Worm (Caenorhabditis elegans): ENCODE measurements around the gene F41G3.18.

Gene F41G3.18

DNA sequence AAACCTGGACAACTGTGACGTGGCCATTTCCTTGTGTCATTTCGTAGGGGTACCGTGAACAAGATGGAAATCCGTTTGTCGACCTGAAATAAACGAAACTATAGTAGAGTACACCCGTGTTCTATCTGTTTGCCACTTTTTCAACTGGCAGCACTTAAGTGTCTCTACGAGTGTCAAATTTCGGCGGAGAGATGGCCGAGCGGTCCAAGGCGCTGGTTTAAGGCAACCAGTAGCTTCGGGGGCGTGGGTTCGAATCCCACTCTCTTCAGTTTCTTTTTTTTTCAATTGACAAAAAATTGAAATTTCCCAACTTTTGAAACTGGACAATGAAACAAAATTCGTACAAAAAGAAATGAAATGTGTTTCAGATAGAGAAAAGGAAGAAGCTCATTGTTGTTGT, 46.5 kb upstream of the F41G3.18 start (continued):
- no peak for TF ChIP-seq tbx-9 (tag; optimal IDR thresholded peaks at IDR 0.05; ENCODE audit: borderline replicate concordance)
- no peak for TF ChIP-seq Y53G8AR.9 (GFP tag; conservative IDR thresholded peaks at IDR 0.05)
- no peak for TF ChIP-seq hlh-26 (GFP tag; conservative IDR thresholded peaks at IDR 0.05)
- no peak for TF ChIP-seq mel-28 (tag; optimal IDR thresholded peaks at IDR 0.05; ENCODE audit: borderline replicate concordance)
- peak; percentile 41 for TF ChIP-seq D2030.7 (GFP tag; IDR thresholded peaks at IDR 0.05)
- no peak for TF ChIP-seq nhr-179 (tag; optimal IDR thresholded peaks at IDR 0.05)
- no peak for TF ChIP-seq nfya-2 (GFP tag; IDR thresholded peaks at IDR 0.05)
- peak; percentile 39 for TF ChIP-seq chd-7 (tag; optimal IDR thresholded peaks at IDR 0.05)
- peak; percentile 0 for TF ChIP-seq K12H6.12 (tag; optimal IDR thresholded peaks at IDR 0.05)
- no peak for TF ChIP-seq zfh-2 (GFP tag; conservative IDR thresholded peaks at IDR 0.05)
- TF ChIP-seq him-1 (tag; optimal IDR thresholded peaks at IDR 0.05) = peak; percentile 88
- TF ChIP-seq Y95B8A.8 (GFP tag; IDR thresholded peaks at IDR 0.05) = no peak
- TF ChIP-seq attf-3 (GFP tag; conservative IDR thresholded peaks at IDR 0.05) = 0 out of 2 replicates have a peak, but pooled peaks have one; percentile 30
- peak; percentile 4 for TF ChIP-seq atf-7 (tag; optimal IDR thresholded peaks at IDR 0.05)
- no peak for TF ChIP-seq nhr-90 (tag; optimal IDR thresholded peaks at IDR 0.05)

DNA sequence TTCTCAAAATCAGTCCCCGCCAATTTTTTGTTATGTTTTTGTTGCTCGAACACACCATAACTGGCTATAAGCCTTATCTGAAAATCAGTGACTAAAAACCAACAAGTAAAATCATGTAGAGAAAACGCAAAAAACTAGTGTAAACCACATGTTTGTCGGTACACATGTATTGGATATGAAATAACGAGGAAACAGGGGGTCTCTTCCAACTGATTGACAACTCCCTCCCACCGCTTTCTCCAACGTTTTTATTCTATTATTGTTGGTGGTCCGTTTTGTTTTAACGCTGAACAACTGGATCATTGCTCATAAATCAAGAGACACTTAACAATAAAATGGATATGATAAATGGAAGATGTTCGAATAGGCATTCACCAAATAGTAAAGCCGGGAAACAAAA, 41.3 kb upstream of the F41G3.18 start:
- TF ChIP-seq ztf-22 (GFP tag; optimal IDR thresholded peaks at IDR 0.05) (no peak), tlf-1 (GFP tag; optimal IDR thresholded peaks at IDR 0.05) (no peak), let-607 (tag; optimal IDR thresholded peaks at IDR 0.05) (no peak), F55B11.4 (tag; optimal IDR thresholded peaks at IDR 0.05; ENCODE audit: borderline replicate concordance, insufficient read depth) (no peak), tbp1 (GFP tag; optimal IDR thresholded peaks at IDR 0.05) (no peak)

DNA sequence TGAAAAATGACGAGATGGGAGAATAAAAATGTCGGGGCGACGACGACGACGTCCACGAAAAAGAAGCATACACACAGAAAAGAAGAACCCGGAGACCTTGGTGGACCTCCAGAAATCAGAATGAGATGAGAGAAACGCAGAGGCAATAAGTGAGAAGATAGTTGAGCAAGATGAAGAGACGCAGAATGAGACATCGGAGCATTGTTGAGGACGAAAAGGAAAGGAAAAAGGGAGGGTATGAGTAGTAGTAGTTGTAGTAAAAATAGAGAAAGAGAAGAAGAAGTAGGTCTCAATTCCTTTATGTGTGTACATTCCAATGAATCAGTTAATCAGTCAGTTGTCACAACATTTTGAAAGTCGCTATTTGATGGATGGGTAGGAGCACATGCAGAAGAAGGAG, 38.8 kb upstream of the F41G3.18 start, which contains the start of gene T14B4.8:
TSS of gene T14B4.8 (minus strand) at position 60 of the 400 bp plus-strand sequence.
- TF ChIP-seq ztf-25 (GFP tag; IDR thresholded peaks at IDR 0.05) (no peak), hmg-1.2 (GFP tag; IDR thresholded peaks at IDR 0.05) (peak; percentile 63; the same call in 1 of the 2 replicates)

DNA sequence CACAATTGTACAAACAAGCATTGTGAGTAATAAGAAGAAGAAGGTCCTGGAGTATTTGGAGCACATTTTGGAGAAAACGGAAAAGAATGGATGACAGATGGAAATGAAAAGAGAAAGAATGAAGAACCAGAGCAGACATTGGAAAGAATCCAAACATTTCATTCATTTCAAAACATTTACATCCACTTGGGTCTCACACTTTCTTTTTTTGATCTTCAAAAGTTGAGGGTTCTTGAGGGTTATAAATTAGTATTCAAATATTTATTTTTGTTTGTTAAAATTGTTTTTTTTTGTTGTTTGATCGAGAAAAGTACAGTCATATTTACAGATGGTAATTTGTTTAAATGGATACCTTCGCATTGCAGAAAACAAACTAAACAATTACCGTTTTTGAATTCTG, 34.4 kb upstream of the F41G3.18 start, which contains the start of gene T14B4.9:
TSS of gene T14B4.9 (minus strand) at position 101 of the 400 bp plus-strand sequence.
- no peak for TF ChIP-seq hrde-1 (tag; optimal IDR thresholded peaks at IDR 0.05; ENCODE audit: borderline replicate concordance)
- TF ChIP-seq akir-1 (GFP tag; optimal IDR thresholded peaks at IDR 0.05) = no peak
- no peak for TF ChIP-seq hlh-12 (tag; optimal IDR thresholded peaks at IDR 0.05)
- TF ChIP-seq pbrm-1 (GFP tag; IDR thresholded peaks at IDR 0.05) = no peak
- TF ChIP-seq ceh-27 (GFP tag; optimal IDR thresholded peaks at IDR 0.05) = no peak
- TF ChIP-seq ztf-6 (GFP tag; IDR thresholded peaks at IDR 0.05) = no peak
- TF ChIP-seq attf-6 (GFP tag; IDR thresholded peaks at IDR 0.05) = no peak
- TF ChIP-seq F33H1.4 (GFP tag; IDR thresholded peaks at IDR 0.05) = no peak
- TF ChIP-seq aptf-3 (GFP tag; IDR thresholded peaks at IDR 0.05) = no peak

DNA sequence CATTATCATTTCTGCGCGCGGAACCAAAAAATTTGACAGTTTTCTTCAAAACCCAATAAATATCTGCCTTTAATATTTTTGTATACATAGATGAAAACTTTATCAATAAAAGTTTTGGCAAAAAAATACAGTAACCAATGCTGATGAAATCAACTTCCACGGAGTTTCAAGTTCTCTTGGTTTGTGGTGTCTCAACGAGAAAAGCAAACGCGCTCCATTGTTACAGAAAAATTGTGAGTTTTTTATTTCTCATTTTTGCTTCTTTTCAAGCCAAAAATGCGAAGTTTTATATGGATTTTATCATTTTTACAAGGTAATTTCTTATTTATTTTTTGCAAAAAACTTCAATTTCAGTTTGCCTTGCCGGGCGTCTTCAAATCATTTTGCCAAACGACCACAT, 33.4 kb upstream of the F41G3.18 start, which contains the start of gene T14B4.3:
TSS of gene T14B4.3 (plus strand) at position 264 of the 400 bp plus-strand sequence.
- peak; percentile 50 for TF ChIP-seq D2030.7 (GFP tag; IDR thresholded peaks at IDR 0.05)
- TF ChIP-seq mcd-1 (GFP tag; IDR thresholded peaks at IDR 0.05) = peak; percentile 92
- no peak for TF ChIP-seq repo-1 (tag; optimal IDR thresholded peaks at IDR 0.05)
- no peak for TF ChIP-seq snpc-4 (GFP tag; optimal IDR thresholded peaks at IDR 0.05)
- TF ChIP-seq snpc-4 (tag; optimal IDR thresholded peaks at IDR 0.05) = peak in 1 of 4 experiments; percentile 20
- TF ChIP-seq snpc-3.4 (tag; optimal IDR thresholded peaks at IDR 0.05) = peak; percentile 20
- no peak for TF ChIP-seq ztf-3 (GFP tag; optimal IDR thresholded peaks at IDR 0.05)
- no peak for TF ChIP-seq attf-6 (GFP tag; IDR thresholded peaks at IDR 0.05)
- TF ChIP-seq him-1 (tag; optimal IDR thresholded peaks at IDR 0.05) = no peak
- TF ChIP-seq ztf-18 (tag; optimal IDR thresholded peaks at IDR 0.05) = peak; percentile 32
- peak; percentile 78 for TF ChIP-seq F23B12.7 (tag; optimal IDR thresholded peaks at IDR 0.05; ENCODE audit: insufficient read depth)
- no peak for TF ChIP-seq F37B4.10 (GFP tag; IDR thresholded peaks at IDR 0.05)
- peak; percentile 26 for TF ChIP-seq nhr-80 (tag; optimal IDR thresholded peaks at IDR 0.05)
- TF ChIP-seq xnd-1 (tag; optimal IDR thresholded peaks at IDR 0.05) = no peak
- TF ChIP-seq ceh-100 (GFP tag; IDR thresholded peaks at IDR 0.05) = peak; percentile 97

Measured in whole organism, young adult.